Fruit fly (Drosophila melanogaster) whole organism, embryonic: ENCODE results near the gene Gr64f.

ENCODE experiments used
- CG10959 ChIP-seq: fragments of 200-800 bp; sonication (Bioruptor generic); IDR thresholded peaks from 2 replicates; pipeline ENCODE4 v1.3.6; 2022; ENCODE audit warnings: missing biosample characterization, missing genetic modification characterization
- CG11247 ChIP-seq: fragments of 200-800 bp; sonication (Bioruptor generic); IDR thresholded peaks from 2 replicates; pipeline ENCODE4 v1.3.6; 2022; ENCODE audit warnings: missing biosample characterization, missing genetic modification characterization
- CG13775 ChIP-seq: fragments of 200-800 bp; sonication (Bioruptor generic); optimal IDR thresholded peaks from 3 replicates; lab custom pipeline; 2017; ENCODE audit warnings: missing biosample characterization, mild to moderate bottlenecking, missing genetic modification characterization
- CG15073 ChIP-seq: fragments of 200-800 bp; sonication (Bioruptor generic); optimal IDR thresholded peaks from 2 replicates; lab custom pipeline; 2016; ENCODE audit warnings: missing biosample characterization, missing genetic modification characterization
- CG15601 ChIP-seq: fragments of 200-800 bp; sonication (Bioruptor generic); optimal IDR thresholded peaks from 3 replicates; lab custom pipeline; 2019; ENCODE audit warnings: missing biosample characterization, mild to moderate bottlenecking, missing genetic modification characterization, moderate library complexity
- CG17568 ChIP-seq: fragments of 200-800 bp; sonication (Bioruptor generic); optimal IDR thresholded peaks from 2 replicates; lab custom pipeline; 2018; ENCODE audit warnings: missing biosample characterization, mild to moderate bottlenecking, missing genetic modification characterization, moderate library complexity
- CG6854 ChIP-seq: fragments of 200-800 bp; sonication (Bioruptor generic); optimal IDR thresholded peaks from 3 replicates; lab custom pipeline; 2017; ENCODE audit warnings: missing biosample characterization, mild to moderate bottlenecking, missing genetic modification characterization
- CG8290 ChIP-seq, 3 experiments: fragments of 200-800 bp; sonication (Bioruptor generic); optimal IDR thresholded peaks; 2 replicates each; lab custom pipeline; 2016 to 2019; ENCODE audit warnings: missing biosample characterization in 3 of 3, missing genetic modification characterization in 3 of 3, mild to moderate bottlenecking in 2 of 3, moderate library complexity in 1 of 3
- CG9609 ChIP-seq: fragments of 200-800 bp; sonication (Bioruptor generic); optimal IDR thresholded peaks from 3 replicates; lab custom pipeline; 2016; ENCODE audit warnings: missing biosample characterization, missing genetic modification characterization
- D19B ChIP-seq: fragments of 200-800 bp; sonication (Bioruptor generic); optimal IDR thresholded peaks from 2 replicates; lab custom pipeline; 2017; ENCODE audit warnings: missing biosample characterization, mild to moderate bottlenecking, missing genetic modification characterization
- Dbx ChIP-seq: fragments of 200-800 bp; sonication (Bioruptor generic); IDR thresholded peaks from 3 replicates; pipeline ENCODE4 v1.3.6; 2022; ENCODE audit warnings: missing biosample characterization, missing genetic modification characterization
- Dp ChIP-seq: fragments of 200-800 bp; sonication (Bioruptor generic); optimal IDR thresholded peaks from 2 replicates; lab custom pipeline; 2018; ENCODE audit warnings: missing biosample characterization, mild to moderate bottlenecking, missing genetic modification characterization, moderate library complexity
- ERR ChIP-seq: fragments of 200-800 bp; sonication (Bioruptor generic); optimal IDR thresholded peaks from 2 replicates; lab custom pipeline; 2016; ENCODE audit warnings: missing biosample characterization, missing genetic modification characterization
- Elba2 ChIP-seq: fragments of 200-800 bp; sonication (Bioruptor generic); optimal IDR thresholded peaks from 3 replicates; lab custom pipeline; 2016; ENCODE audit warnings: missing biosample characterization, missing genetic modification characterization
- Ets65A ChIP-seq: fragments of 200-800 bp; sonication (Bioruptor generic); peaks from one replicate; lab custom pipeline; 2016; ENCODE audit warnings: missing biosample characterization, missing genetic modification characterization
- H2.0 ChIP-seq: fragments of 200-800 bp; sonication (Bioruptor generic); IDR thresholded peaks from 2 replicates; pipeline ENCODE4 v1.3.6; 2022; ENCODE audit warnings: missing biosample characterization, missing genetic modification characterization
- Hr51 ChIP-seq, 2 experiments: fragments of 200-800 bp; sonication (Bioruptor generic); optimal IDR thresholded peaks; 2 replicates in 1 of 2; 3 replicates in 1 of 2; lab custom pipeline; 2016 to 2018; ENCODE audit warnings: missing biosample characterization in 2 of 2, missing genetic modification characterization in 2 of 2, mild to moderate bottlenecking in 1 of 2, moderate library complexity in 1 of 2
- Med ChIP-seq: fragments of 200-800 bp; sonication (Bioruptor generic); peaks from one replicate; lab custom pipeline; 2016; ENCODE audit warnings: missing biosample characterization, missing genetic modification characterization, mild to moderate bottlenecking, inconsistent platforms, moderate library complexity
- Mes4 ChIP-seq: fragments of 200-800 bp; sonication (Bioruptor generic); optimal IDR thresholded peaks from 2 replicates; lab custom pipeline; 2016; ENCODE audit warnings: missing biosample characterization, missing genetic modification characterization
- NFAT ChIP-seq: fragments of 200-800 bp; sonication (Bioruptor generic); IDR thresholded peaks from 2 replicates; pipeline ENCODE4 v1.3.6; 2022; ENCODE audit warnings: missing biosample characterization, missing genetic modification characterization
- Oli ChIP-seq: fragments of 200-800 bp; sonication (Bioruptor generic); optimal IDR thresholded peaks from 2 replicates; lab custom pipeline; 2018; ENCODE audit warnings: missing biosample characterization, mild to moderate bottlenecking, missing genetic modification characterization, moderate library complexity
- Tbp ChIP-seq: fragments of >200 bp; optimal IDR thresholded peaks from 2 replicates; lab custom pipeline; 2018; ENCODE audit warnings: missing biosample characterization, missing genetic modification characterization
- Trl ChIP-seq, 3 experiments: fragments of >200 bp in 2 of 3; fragments of 200-800 bp in 1 of 3; sonication (Bioruptor generic) in 1 of 3; optimal IDR thresholded peaks; 2 replicates in 1 of 3; 3 replicates in 2 of 3; lab custom pipeline; 2016 to 2017; ENCODE audit warnings: missing biosample characterization in 1 of 3, missing genetic modification characterization in 1 of 3
- al ChIP-seq: fragments of 200-800 bp; sonication (Bioruptor generic); IDR thresholded peaks from 2 replicates; pipeline ENCODE4 v1.3.6; 2022; ENCODE audit warnings: missing biosample characterization, missing genetic modification characterization
- ara ChIP-seq: fragments of 200-800 bp; sonication (Bioruptor generic); IDR thresholded peaks from 2 replicates; pipeline ENCODE4 v1.3.6; 2022; ENCODE audit warnings: missing biosample characterization, missing genetic modification characterization
- bab2 ChIP-seq: fragments of 200-800 bp; sonication (Bioruptor generic); optimal IDR thresholded peaks from 2 replicates; lab custom pipeline; 2016; ENCODE audit warnings: missing biosample characterization, missing genetic modification characterization
- chinmo ChIP-seq: fragments of 200-800 bp; sonication (Bioruptor generic); IDR thresholded peaks from 4 replicates; pipeline ENCODE4 v1.3.6; 2022; ENCODE audit warnings: missing biosample characterization, missing genetic modification characterization; ENCODE audit not compliant: partially characterized antibody
- cwo ChIP-seq: fragments of 200-800 bp; sonication (Bioruptor generic); optimal IDR thresholded peaks from 3 replicates; lab custom pipeline; 2017; ENCODE audit warnings: missing biosample characterization, missing genetic modification characterization, mild to moderate bottlenecking, moderate library complexity, missing genetic modification reagents
- emc ChIP-seq: fragments of 200-800 bp; sonication (Bioruptor generic); optimal IDR thresholded peaks from 2 replicates; lab custom pipeline; 2016; ENCODE audit warnings: missing biosample characterization, missing genetic modification characterization
- eyg ChIP-seq: fragments of 200-800 bp; sonication (Bioruptor generic); optimal IDR thresholded peaks from 3 replicates; lab custom pipeline; 2016; ENCODE audit warnings: missing biosample characterization, missing genetic modification characterization
- fd102C ChIP-seq: fragments of 200-800 bp; sonication (Bioruptor generic); optimal IDR thresholded peaks from 2 replicates; lab custom pipeline; 2018; ENCODE audit warnings: missing biosample characterization, mild to moderate bottlenecking, missing genetic modification characterization, moderate library complexity
- fd3F ChIP-seq: fragments of 200-800 bp; sonication (Bioruptor generic); optimal IDR thresholded peaks from 2 replicates; lab custom pipeline; 2018; ENCODE audit warnings: missing biosample characterization, mild to moderate bottlenecking, missing genetic modification characterization, moderate library complexity
- fru ChIP-seq: fragments of >200 bp; optimal IDR thresholded peaks from 2 replicates; lab custom pipeline; 2017
- fu2 ChIP-seq: fragments of 200-800 bp; sonication (Bioruptor generic); optimal IDR thresholded peaks from 2 replicates; lab custom pipeline; 2016; ENCODE audit warnings: missing biosample characterization, missing genetic modification characterization
- hth ChIP-seq: fragments of >200 bp; optimal IDR thresholded peaks from 2 replicates; lab custom pipeline; 2017; ENCODE audit warnings: inconsistent platforms
- jing ChIP-seq: fragments of 200-800 bp; sonication (Bioruptor generic); optimal IDR thresholded peaks from 2 replicates; lab custom pipeline; 2018; ENCODE audit warnings: missing biosample characterization, mild to moderate bottlenecking, missing genetic modification characterization
- kni ChIP-seq: fragments of 200-800 bp; sonication (Bioruptor generic); optimal IDR thresholded peaks from 3 replicates; lab custom pipeline; 2017; ENCODE audit warnings: mild to moderate bottlenecking, missing biosample characterization, missing genetic modification reagents, missing genetic modification characterization
- lov ChIP-seq, 2 experiments: fragments of 200-800 bp in 1 of 2; fragments of >200 bp in 1 of 2; sonication (Bioruptor generic) in 1 of 2; IDR thresholded peaks in 1 of 2; optimal IDR thresholded peaks in 1 of 2; 2 replicates in 1 of 2; 3 replicates in 1 of 2; pipeline versions ENCODE4 v1.3.6 to Lab custom; 2017 to 2022; ENCODE audit warnings: missing biosample characterization in 1 of 2, missing genetic modification characterization in 1 of 2
- mirr ChIP-seq: fragments of 200-800 bp; sonication (Bioruptor generic); optimal IDR thresholded peaks from 3 replicates; lab custom pipeline; 2018; ENCODE audit warnings: missing biosample characterization, mild to moderate bottlenecking, missing genetic modification characterization
- nmo ChIP-seq: fragments of 200-800 bp; sonication (Bioruptor generic); optimal IDR thresholded peaks from 2 replicates; lab custom pipeline; 2018; ENCODE audit warnings: missing biosample characterization, mild to moderate bottlenecking, missing genetic modification characterization, moderate library complexity
- pnt ChIP-seq: fragments of 200-800 bp; sonication (Bioruptor generic); optimal IDR thresholded peaks from 3 replicates; lab custom pipeline; 2016; ENCODE audit warnings: missing biosample characterization, missing genetic modification characterization
- salm ChIP-seq: fragments of 200-800 bp; sonication (Bioruptor generic); optimal IDR thresholded peaks from 2 replicates; lab custom pipeline; 2018; ENCODE audit warnings: missing biosample characterization, mild to moderate bottlenecking, missing genetic modification characterization
- sima ChIP-seq: fragments of 200-800 bp; sonication (Bioruptor generic); optimal IDR thresholded peaks from 2 replicates; lab custom pipeline; 2016; ENCODE audit warnings: missing biosample characterization, missing genetic modification characterization
- tap ChIP-seq: fragments of 200-800 bp; optimal IDR thresholded peaks from 3 replicates; lab custom pipeline; 2019; ENCODE audit warnings: missing biosample characterization, mild to moderate bottlenecking, missing genetic modification characterization, moderate library complexity
- tll ChIP-seq, 2 experiments: fragments of 200-800 bp in 1 of 2; fragments of >200 bp in 1 of 2; sonication (Bioruptor generic) in 1 of 2; optimal IDR thresholded peaks; 2 replicates each; lab custom pipeline; 2017 to 2019; ENCODE audit warnings: missing biosample characterization in 2 of 2, missing genetic modification characterization in 2 of 2, mild to moderate bottlenecking in 1 of 2, moderate library complexity in 1 of 2
- toy ChIP-seq: fragments of 200-800 bp; sonication (Bioruptor generic); IDR thresholded peaks from 2 replicates; pipeline ENCODE4 v1.3.6; 2022; ENCODE audit warnings: missing biosample characterization, missing genetic modification characterization
- usp ChIP-seq: fragments of >200 bp; optimal IDR thresholded peaks from 2 replicates; lab custom pipeline; 2017; ENCODE audit warnings: missing biosample characterization, missing genetic modification characterization
- vfl ChIP-seq: fragments of 200-800 bp; sonication (Bioruptor generic); optimal IDR thresholded peaks from 2 replicates; lab custom pipeline; 2016; ENCODE audit warnings: missing biosample characterization, missing genetic modification characterization

The Gr64f gene

DNA sequence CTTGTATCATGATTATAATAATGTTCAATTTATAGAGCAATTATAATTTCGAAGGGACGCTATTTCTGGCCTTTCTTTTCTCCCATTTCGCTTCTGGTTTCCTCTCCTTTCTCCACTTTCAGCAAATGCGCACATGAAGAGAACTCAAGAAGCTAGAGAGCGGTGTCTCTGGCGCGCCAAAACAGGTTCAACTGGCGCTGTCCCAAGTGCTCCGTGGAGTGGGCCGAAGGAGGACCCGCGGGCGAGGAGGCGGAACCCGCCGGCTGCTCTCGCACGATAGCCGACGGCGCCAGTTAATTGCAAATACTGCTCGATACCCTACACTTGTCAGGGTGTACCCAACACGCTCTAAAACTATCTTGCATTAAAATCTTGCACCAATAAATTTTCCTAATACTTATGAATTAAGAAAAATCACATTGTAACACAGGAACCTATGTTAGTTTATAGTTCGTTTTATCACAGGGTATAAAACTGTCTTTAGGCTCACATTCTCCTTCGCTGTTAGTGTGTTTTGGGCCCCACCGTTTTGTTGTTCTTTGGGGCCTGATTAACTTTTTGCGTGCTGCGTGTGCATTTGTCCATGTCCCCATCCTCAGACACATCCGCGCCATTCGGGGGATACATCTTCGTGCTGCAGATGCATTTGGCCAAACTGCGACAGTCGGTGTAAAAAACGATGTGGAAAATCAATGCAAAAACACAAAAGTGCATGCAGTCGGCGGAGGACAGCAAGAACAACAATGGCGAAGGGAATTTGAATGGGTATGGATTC lies 34.8 kb downstream of the Gr64f start (continued):
- TF ChIP-seq Dbx (GFP tag; lab: Robert Waterston, UW) (peak; percentile 94), D19B (GFP tag; lab: Kevin White, UChicago) (peak; percentile 98), pnt (GFP tag; lab: Kevin White, UChicago) (peak; percentile 84), jing (GFP tag; lab: Kevin White, UChicago) (peak; percentile 84), Ets65A (GFP tag; lab: Kevin White, UChicago) (peak; percentile 99), Tbp (GFP tag; lab: Kevin White, UChicago) (no peak), vfl (peak; percentile 58), tll (GFP tag; optimal IDR thresholded peaks at IDR 0.05; lab: Kevin White, UChicago) (no peak), H2.0 (GFP tag; lab: Robert Waterston, UW) (peak; percentile 94), CG9609 (peak; percentile 90), Trl (optimal IDR thresholded peaks at IDR 0.05; lab: Kevin White, UChicago) (peak in 1 of 2 experiments; percentile 9), Trl (GFP tag; optimal IDR thresholded peaks at IDR 0.05; lab: Kevin White, UChicago) (peak; percentile 71), ara (peak; percentile 88), lov (optimal IDR thresholded peaks at IDR 0.05; lab: Kevin White, UChicago) (no peak), lov (GFP tag; IDR thresholded peaks at IDR 0.05; lab: Robert Waterston, UW) (peak; percentile 82; the same call in 2 of the 3 replicates), ERR (GFP tag; lab: Kevin White, UChicago) (peak; percentile 88), CG8290 (GFP tag; optimal IDR thresholded peaks at IDR 0.05; lab: Kevin White, UChicago) (no peak), CG8290 (tag; optimal IDR thresholded peaks at IDR 0.05; lab: Kevin White, UChicago) (peak in 1 of 2 experiments; percentile 96), NFAT (GFP tag; lab: Robert Waterston, UW) (peak; percentile 87), tap (tag; lab: Kevin White, UChicago) (peak; percentile 85), CG6854 (GFP tag; lab: Kevin White, UChicago) (peak; percentile 60), Hr51 (GFP tag; optimal IDR thresholded peaks at IDR 0.05; lab: Kevin White, UChicago) (peak; percentile 84 to 90), emc (GFP tag; lab: Kevin White, UChicago) (peak; percentile 84), CG13775 (GFP tag; lab: Kevin White, UChicago) (peak; percentile 70), cwo (peak; percentile 79), usp (no peak), mirr (GFP tag; lab: Kevin White, UChicago) (peak; percentile 25), hth (lab: Kevin White, UChicago) (no peak), CG17568 (GFP tag; lab: Kevin White, UChicago) (no peak), fru (no peak), eyg (GFP tag; lab: Kevin White, UChicago) (peak; percentile 73), kni (GFP tag; lab: Kevin White, UChicago) (no peak), fd3F (GFP tag; lab: Kevin White, UChicago) (peak; percentile 90), CG15601 (tag; lab: Kevin White, UChicago) (peak; percentile 64), CG15073 (GFP tag; lab: Kevin White, UChicago) (peak; percentile 37), sima (GFP tag; lab: Kevin White, UChicago) (peak; percentile 39), chinmo (GFP tag; lab: Robert Waterston, UW) (no peak), CG11247 (GFP tag; lab: Robert Waterston, UW) (peak; percentile 93), bab2 (GFP tag; lab: Kevin White, UChicago) (peak; percentile 33), Oli (peak; percentile 90), Dp (no peak), CG10959 (peak; percentile 73), fu2 (GFP tag; lab: Kevin White, UChicago) (peak; percentile 89), fd102C (GFP tag; lab: Kevin White, UChicago) (peak; percentile 9), salm (tag; lab: Kevin White, UChicago) (peak; percentile 72), nmo (peak; percentile 86), Med (peak; percentile 99), toy (peak; percentile 82), Mes4 (peak; percentile 79), Elba2 (no peak), al (peak; percentile 91)
